Fruit fly (Drosophila melanogaster) whole organism, prepupa: Measurements from ENCODE around the gene CG15034.

Experiments used
- CG15336 ChIP-seq: fragments of 200-800 bp; sonication (Bioruptor generic); IDR thresholded peaks from 2 replicates; pipeline ENCODE4 v1.3.6; 2022; ENCODE audit warnings: missing biosample characterization, missing genetic modification characterization
- Sox15 ChIP-seq: fragments of 200-800 bp; sonication (Bioruptor generic); optimal IDR thresholded peaks from 3 replicates; lab custom pipeline; 2016; ENCODE audit warnings: missing biosample characterization, missing genetic modification characterization
- dac ChIP-seq: fragments of 200-800 bp; sonication (Bioruptor generic); optimal IDR thresholded peaks from 2 replicates; lab custom pipeline; 2017; ENCODE audit warnings: missing biosample characterization, mild to moderate bottlenecking, missing genetic modification characterization
- esn ChIP-seq: fragments of 200-800 bp; sonication (Bioruptor generic); optimal IDR thresholded peaks from 2 replicates; lab custom pipeline; 2016; ENCODE audit warnings: missing biosample characterization, mild to moderate bottlenecking, missing genetic modification characterization, moderate library complexity
- fd59A ChIP-seq: fragments of 200-800 bp; sonication (Bioruptor generic); optimal IDR thresholded peaks from 2 replicates; lab custom pipeline; 2017; ENCODE audit warnings: missing biosample characterization, mild to moderate bottlenecking, missing genetic modification characterization, missing genetic modification reagents

- TF ChIP-seq esn (GFP tag; lab: Kevin White, UChicago) (peak; percentile 55), CG15336 (GFP tag; lab: Robert Waterston, UW) (peak; percentile 68), dac (GFP tag; lab: Kevin White, UChicago) (no peak), fd59A (no peak), Sox15 (peak; percentile 29)
These were observed 8.8 kb downstream of the CG15034 start for dm6 chrX:7338538-7338937.
